Fruit fly (Drosophila melanogaster) Kc167 (cell line): ENCODE results near the gene MFS3.

Experiments
- Myc ChIP-seq: fragments of >200 bp; optimal IDR thresholded peaks from 2 replicates; lab custom pipeline; 2017; ENCODE audit warnings: missing external identifiers
- Sin3A ChIP-seq: fragments of >200 bp; optimal IDR thresholded peaks from 2 replicates; lab custom pipeline; 2018; ENCODE audit warnings: missing external identifiers
- h ChIP-seq: fragments of >200 bp; optimal IDR thresholded peaks from 3 replicates; lab custom pipeline; 2018; ENCODE audit warnings: missing external identifiers
- insv ChIP-seq: fragments of >200 bp; optimal IDR thresholded peaks from 3 replicates; lab custom pipeline; 2018; ENCODE audit warnings: missing external identifiers
- psq ChIP-seq: fragments of >200 bp; optimal IDR thresholded peaks from 2 replicates; lab custom pipeline; 2017; ENCODE audit warnings: missing external identifiers
- ttk ChIP-seq: sonication (Bioruptor generic); optimal IDR thresholded peaks from 2 replicates; lab custom pipeline; 2017; ENCODE audit warnings: missing external identifiers

The MFS3 gene

DNA sequence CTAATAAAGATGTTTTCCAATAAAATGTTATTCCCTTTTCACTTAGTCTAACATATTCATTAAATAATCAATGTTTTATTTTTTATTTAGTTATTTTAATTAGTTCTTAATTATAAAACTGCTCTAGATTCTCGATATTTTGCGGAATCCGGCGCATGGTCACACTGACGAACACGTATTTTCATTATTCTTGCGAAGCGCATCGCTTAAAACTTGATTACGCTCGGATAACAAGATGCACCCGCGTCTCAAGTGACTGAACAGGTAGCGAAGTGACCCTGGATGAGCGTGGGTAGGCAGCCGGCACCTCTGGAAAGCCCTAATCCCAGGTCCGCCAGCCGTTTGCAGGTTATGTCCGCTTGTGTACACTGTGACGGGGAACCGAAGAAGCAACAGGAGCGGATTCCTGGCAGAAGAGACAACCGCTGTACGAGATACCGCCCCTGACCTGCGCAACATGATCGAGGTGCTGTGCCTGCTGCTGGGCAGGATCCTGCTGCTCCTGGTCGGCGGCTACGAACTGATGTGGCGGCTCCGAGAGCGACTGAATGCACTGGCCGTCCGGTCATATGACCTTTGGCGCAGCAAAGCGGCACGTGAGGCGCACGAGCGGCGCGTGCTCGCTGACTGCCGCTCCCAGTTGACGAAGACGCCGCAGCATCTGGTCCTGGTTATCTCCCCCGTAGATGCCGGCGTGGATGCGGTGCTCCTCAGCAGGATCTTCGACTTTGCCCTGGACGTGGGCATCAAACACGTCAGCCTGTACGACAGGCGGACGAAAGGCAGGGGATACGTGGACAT is 15.7 kb downstream of the MFS3 start, which contains the start of gene Tango14:
Tango14 (plus strand) TSS at position 143 of the 801 bp plus-strand sequence.
- TF ChIP-seq ttk (lab: Kevin White, UChicago), result no peak
- TF ChIP-seq psq, result no peak
- no peak for TF ChIP-seq Myc (lab: Kevin White, UChicago)
- no peak for TF ChIP-seq Sin3A (lab: Kevin White, UChicago)
- TF ChIP-seq insv (lab: Kevin White, UChicago), result no peak
- no peak for TF ChIP-seq h (lab: Kevin White, UChicago)

DNA sequence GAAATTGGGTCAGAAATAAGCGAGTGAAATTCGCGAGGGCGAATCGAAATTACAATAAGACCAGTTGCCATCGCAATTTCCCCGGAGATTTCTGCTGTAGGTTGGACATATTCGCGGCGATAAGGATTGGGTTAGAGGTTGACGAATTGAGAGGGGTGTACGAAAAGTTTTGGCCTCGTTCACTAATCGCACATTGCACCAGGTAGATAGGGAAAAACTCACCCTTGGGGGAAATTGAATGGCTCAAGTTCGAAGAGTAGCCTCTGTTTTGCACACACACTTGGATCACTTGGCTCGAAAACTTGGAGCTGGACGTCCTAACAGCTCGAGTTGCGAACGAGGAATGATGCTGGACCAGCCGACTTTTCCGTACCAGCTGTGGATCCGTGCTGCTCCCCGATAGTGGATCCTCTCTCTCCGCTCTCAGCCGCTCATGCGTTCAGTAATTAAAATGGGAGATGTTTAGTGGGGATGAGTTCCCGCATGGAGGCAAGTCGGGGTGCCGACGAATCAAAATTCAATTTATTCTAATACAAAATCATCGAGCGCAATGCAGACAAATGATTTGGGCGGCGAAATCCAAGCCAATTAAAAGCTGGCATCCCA is 20.6 kb downstream of the MFS3 start, which contains the start of gene CG5080:
CG5080 (minus strand) TSS at position 349 of the 606 bp plus-strand sequence.
- no peak for TF ChIP-seq ttk (lab: Kevin White, UChicago)
- TF ChIP-seq Sin3A (lab: Kevin White, UChicago), result no peak
- TF ChIP-seq insv (lab: Kevin White, UChicago), result no peak
- TF ChIP-seq psq, result no peak
- TF ChIP-seq Myc (lab: Kevin White, UChicago), result no peak
- TF ChIP-seq h (lab: Kevin White, UChicago), result no peak

- no peak for TF ChIP-seq Myc (lab: Kevin White, UChicago)
- no peak for TF ChIP-seq Sin3A (lab: Kevin White, UChicago)
- TF ChIP-seq h (lab: Kevin White, UChicago), result no peak
- no peak for TF ChIP-seq insv (lab: Kevin White, UChicago)
- TF ChIP-seq psq, result no peak
- TF ChIP-seq ttk (lab: Kevin White, UChicago), result no peak
Observed at dm6 chr2L:1164294-1164693, 21.3 kb downstream of the MFS3 start, which contains the start of gene IntS14. TSS of gene IntS14 (plus strand) at chr2L:1164443.

dm6 chr2L:1166326-1166725 is 23.3 kb downstream of the MFS3 start, which contains the start of gene CG14341:
TSS of gene CG14341 (plus strand) at chr2L:1166506.
- no peak for TF ChIP-seq insv (lab: Kevin White, UChicago)
- TF ChIP-seq Sin3A (lab: Kevin White, UChicago), result no peak
- no peak for TF ChIP-seq Myc (lab: Kevin White, UChicago)
- TF ChIP-seq psq, result no peak
- no peak for TF ChIP-seq h (lab: Kevin White, UChicago)
- TF ChIP-seq ttk (lab: Kevin White, UChicago), result no peak

- TF ChIP-seq insv (lab: Kevin White, UChicago) (no peak), psq (no peak), h (lab: Kevin White, UChicago) (no peak), Myc (lab: Kevin White, UChicago) (no peak), Sin3A (lab: Kevin White, UChicago) (no peak), ttk (lab: Kevin White, UChicago) (no peak)
Observed at dm6 chr2L:1169867-1170415, 26.9 kb downstream of the MFS3 start, which contains the start of the genes CG31922 and Plap. TSS of gene CG31922 (plus strand) at chr2L:1170181. TSS of gene Plap (minus strand) at chr2L:1170365.

dm6 chr2L:1172704-1173107 is 29.7 kb downstream of the MFS3 start, which contains the start of the genes Charon and CG4887:
TSS of gene Charon (minus strand) at chr2L:1172805.
TSS of gene CG4887 (plus strand) at chr2L:1173009.
- TF ChIP-seq Sin3A (lab: Kevin White, UChicago) (no peak), ttk (lab: Kevin White, UChicago) (no peak), insv (lab: Kevin White, UChicago) (no peak), Myc (lab: Kevin White, UChicago) (no peak), h (lab: Kevin White, UChicago) (no peak), psq (no peak)

- TF ChIP-seq ttk (lab: Kevin White, UChicago), result no peak
- TF ChIP-seq Myc (lab: Kevin White, UChicago), result no peak
- TF ChIP-seq h (lab: Kevin White, UChicago), result no peak
Observed at dm6 chr2L:1177522-1177921, 34.5 kb downstream of the MFS3 start, which contains the start of gene CG4896. TSS of gene CG4896 (plus strand) at chr2L:1177690.

DNA sequence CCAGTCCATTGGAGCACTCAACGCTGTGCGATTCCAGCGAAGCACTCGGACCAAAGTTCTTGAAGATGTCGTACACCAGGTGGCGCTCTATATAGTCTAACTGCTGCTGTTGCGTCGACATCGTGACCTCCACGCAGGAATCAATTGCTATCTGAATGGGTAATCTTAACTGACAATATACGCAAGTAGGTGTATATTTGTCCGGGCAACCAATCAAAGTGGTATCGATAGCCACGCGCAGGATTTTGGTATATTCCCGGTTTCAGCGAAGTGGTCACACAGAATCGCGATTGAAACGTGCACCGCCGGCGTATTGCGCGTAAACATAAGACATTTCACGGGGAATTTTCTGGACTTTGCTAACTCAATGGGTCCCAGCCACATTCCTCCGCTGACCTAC is 40.8 kb downstream of the MFS3 start, which contains the start of the genes CG5126 and Tgt:
CG5126 (minus strand) TSS at position 222 of the 400 bp plus-strand sequence.
Tgt (plus strand) TSS at position 267 of the 400 bp plus-strand sequence.
- TF ChIP-seq h (lab: Kevin White, UChicago), result no peak
- no peak for TF ChIP-seq insv (lab: Kevin White, UChicago)
- no peak for TF ChIP-seq psq

dm6 chr2L:1185642-1186497 is 42.9 kb downstream of the MFS3 start, which contains the start of gene CG5001:
TSS of gene CG5001 (plus strand) at chr2L:1185757.
- TF ChIP-seq Sin3A (lab: Kevin White, UChicago) (no peak), Myc (lab: Kevin White, UChicago) (no peak), insv (lab: Kevin White, UChicago) (no peak), ttk (lab: Kevin White, UChicago) (no peak), psq (no peak)
